Fruit fly (Drosophila melanogaster): ENCODE data around the gene CG5245.
A peak's percentile ranks its signal among the peaks of the same experiment; 100 is the strongest.

The CG5245 gene

DNA sequence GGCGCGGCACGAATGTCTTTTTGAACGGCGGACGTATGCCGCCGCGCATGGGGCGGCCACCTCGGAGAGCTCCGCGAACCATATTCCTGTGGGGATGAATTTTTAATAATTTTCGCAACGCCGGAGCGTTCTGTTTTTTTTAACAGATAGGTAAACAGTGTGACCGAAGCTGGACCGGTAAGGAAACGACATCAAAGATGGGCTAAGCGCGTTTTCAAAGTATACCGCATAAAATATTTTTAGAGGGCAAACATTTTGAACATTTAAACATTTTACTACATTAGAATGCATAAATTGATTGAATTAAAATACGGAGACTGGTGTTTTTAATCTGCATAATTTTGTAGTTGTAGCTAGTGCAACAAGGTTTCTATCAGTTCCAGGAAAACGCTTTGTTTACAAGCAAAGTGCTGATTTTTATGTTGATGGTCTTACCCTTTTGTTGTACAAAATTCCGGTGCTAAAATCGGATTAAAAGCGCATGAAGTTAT lies at the start of gene CG5245, which contains the start of gene CG5641:
CG5245 (plus strand) TSS at position 441 of the 491 bp plus-strand sequence.
CG5641 (minus strand) TSS at position 163 of the 491 bp plus-strand sequence.
- TF ChIP-seq CTCF (optimal IDR thresholded peaks at IDR 0.05) (no peak), CG8478 (optimal IDR thresholded peaks at IDR 0.05) (no peak)

DNA sequence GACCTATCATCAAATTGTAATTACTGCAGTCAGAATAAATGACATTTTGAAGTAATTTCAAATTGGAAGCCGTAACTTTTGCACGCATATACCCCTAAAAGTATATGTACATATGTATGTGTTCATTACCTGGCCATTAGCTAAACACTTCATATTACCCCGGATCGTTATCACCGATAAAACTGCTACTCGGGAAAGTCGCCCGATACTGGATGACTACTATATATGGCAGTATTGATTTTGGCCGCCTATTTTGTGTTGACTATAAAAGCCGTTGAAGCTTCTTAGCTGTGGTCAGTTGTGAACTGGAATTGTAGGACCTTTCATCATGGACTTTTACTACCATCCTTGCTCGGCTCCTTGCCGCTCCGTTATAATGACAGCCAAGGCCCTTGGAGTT lies 49.7 kb upstream of the CG5245 start, which contains the start of gene GstD8:
GstD8 (plus strand) TSS at position 301 of the 400 bp plus-strand sequence.
- no peak for TF ChIP-seq CTCF (optimal IDR thresholded peaks at IDR 0.05)
- no peak for TF ChIP-seq CG8478 (optimal IDR thresholded peaks at IDR 0.05)

DNA sequence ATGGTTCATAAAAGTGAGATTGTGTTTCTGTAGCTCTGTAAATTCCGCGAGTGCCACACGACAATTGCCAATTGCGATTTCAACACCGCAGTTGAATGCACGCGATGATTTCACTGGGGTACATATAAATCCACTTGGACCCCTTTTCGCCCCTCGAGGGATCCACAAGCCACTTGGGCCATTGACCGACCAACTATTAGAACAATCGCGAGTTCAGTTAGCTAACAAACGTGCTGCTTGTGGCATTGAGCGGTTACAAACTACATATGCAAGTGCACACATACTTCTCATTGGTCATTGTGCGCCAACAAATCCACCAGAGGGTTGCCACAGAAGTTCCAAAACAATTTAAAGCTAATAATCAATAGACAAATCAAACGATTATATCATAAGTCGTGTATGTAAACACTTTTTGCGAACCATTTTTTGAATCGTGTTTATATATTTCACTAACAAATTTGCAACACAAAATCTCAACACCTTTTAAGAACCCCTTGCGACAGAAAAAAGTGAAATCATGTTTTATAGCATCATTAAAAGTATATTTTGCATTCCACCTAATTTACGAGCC lies 48.1 kb upstream of the CG5245 start:
- TF ChIP-seq CTCF (optimal IDR thresholded peaks at IDR 0.05), result no peak
- TF ChIP-seq CG8478 (optimal IDR thresholded peaks at IDR 0.05), result no peak

DNA sequence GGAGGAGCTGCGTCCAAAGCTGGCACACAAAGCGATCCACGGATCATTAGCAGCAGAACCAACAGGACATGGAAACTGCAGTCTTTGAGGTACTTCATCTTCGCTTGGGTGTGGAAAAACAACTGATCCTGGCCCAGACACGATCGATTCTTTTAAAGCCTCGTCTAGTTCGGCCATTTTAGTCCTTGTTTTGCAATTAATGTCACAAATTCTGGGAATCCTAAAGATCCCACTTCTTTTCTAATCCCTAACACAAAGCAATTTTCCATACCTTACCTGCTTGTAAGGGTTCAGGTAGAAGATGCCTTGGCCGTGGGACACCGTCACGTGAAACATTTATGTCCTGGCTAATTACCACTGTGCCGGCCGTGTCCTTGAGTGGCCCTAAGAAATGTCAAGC lies 46.8 kb upstream of the CG5245 start, which contains the start of gene CG10035:
CG10035 (minus strand) TSS at position 129 of the 400 bp plus-strand sequence.
- no peak for TF ChIP-seq CTCF (optimal IDR thresholded peaks at IDR 0.05)
- no peak for TF ChIP-seq CG8478 (optimal IDR thresholded peaks at IDR 0.05)

DNA sequence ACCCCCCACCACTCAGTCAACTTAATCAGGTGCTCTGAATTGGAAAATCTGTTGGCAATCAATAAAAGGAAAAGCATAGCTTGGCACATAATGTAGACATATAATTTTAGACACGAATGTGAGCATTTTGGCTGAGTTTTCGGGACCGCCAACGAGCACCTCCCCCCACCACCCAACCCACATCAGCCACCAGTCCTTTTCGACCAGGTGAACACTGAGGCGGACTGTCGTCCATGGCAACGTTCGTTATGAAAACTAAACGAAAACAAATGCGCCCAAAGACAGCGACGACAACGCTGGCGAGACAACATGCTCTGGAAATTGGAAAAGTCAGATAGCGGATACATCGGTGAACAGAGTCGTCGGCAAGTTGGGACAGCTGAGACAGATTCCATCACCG lies 46.3 kb upstream of the CG5245 start, which contains the start of gene GstD11:
GstD11 (plus strand) TSS at position 301 of the 400 bp plus-strand sequence.
- no peak for TF ChIP-seq CTCF (optimal IDR thresholded peaks at IDR 0.05)
- no peak for TF ChIP-seq CG8478 (optimal IDR thresholded peaks at IDR 0.05)

DNA sequence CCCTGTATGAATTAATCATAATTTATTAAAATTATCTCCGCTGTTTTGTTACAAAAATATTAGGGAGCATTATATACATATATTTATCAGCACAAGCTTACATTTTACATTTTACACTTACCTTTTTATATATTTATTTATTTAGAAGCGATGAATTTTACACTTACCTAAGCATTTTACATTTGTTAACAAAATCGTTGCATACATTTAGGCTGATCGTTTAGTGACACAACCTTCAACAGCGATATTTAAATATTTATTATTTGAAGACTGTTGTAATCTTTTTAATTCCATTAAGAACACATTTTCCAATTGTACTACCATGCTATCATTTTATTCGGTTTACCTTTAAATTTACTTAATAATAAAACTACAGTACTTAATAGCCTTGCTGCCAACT lies 45.6 kb upstream of the CG5245 start:
- TF ChIP-seq CTCF (optimal IDR thresholded peaks at IDR 0.05) (peak in 1 of 2 experiments; percentile 29), CG8478 (optimal IDR thresholded peaks at IDR 0.05) (no peak)

DNA sequence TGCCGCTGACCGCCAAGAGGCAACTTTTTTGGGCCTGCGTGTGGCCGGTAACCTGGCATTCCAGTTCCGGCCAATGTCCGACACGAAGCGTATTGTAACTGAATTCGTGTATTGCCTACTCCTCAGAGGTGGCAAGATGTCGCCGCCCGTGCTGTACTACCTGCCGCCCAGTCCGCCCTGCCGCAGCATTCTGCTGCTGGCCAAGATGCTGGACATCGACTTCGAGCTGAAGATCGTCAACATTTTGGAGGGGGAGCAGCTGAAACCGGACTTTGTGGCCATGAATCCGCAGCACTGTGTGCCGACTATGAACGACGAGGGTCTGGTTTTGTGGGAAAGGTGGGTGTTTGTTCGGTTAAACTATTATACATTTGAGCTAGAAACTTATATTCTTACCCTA lies 45.1 kb upstream of the CG5245 start:
- TF ChIP-seq CTCF (optimal IDR thresholded peaks at IDR 0.05) (no peak), CG8478 (optimal IDR thresholded peaks at IDR 0.05) (no peak)

DNA sequence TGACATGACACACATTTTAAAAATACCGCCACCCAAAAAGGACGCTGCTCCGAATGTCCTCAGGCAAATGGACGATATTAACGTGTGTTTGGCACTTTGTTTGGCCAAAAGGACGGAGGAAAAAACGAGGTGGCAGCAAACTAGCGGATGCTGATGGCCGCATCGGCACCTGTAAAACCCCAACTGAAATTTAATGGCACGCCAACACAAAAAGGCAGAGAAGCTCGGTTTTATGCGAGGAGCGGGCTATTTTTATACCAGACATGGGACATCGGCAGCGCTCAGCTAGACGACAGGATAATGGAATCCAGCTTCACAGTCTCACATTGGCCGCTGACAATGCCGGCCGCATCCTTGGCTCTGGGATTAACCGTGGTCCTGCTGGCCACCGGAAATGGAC lies 43.4 kb upstream of the CG5245 start, which contains the start of gene Sol1:
Sol1 (plus strand) TSS at position 301 of the 400 bp plus-strand sequence.
- TF ChIP-seq CTCF (optimal IDR thresholded peaks at IDR 0.05) (no peak), CG8478 (optimal IDR thresholded peaks at IDR 0.05) (no peak)

DNA sequence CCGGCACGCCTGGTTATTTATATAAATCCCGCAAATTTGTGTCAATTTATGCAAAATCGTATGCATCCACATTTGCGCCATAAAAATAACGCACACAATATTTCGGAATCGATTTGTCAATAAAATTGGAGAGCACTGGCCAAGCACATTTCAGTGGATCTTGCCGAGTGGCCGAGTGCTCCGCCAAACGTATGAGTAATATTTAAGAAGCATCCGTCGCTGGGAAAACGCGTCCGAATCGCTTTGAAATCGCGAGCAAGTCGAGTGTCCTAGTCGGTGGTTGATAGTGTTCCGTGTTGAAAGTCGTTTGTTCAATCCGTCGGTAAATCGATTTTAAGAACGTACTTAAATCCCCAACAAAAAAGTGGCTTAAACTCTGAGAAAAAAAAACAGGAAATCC lies 42.4 kb upstream of the CG5245 start, which contains the start of gene CG33098:
CG33098 (plus strand) TSS at position 224 of the 400 bp plus-strand sequence.
- TF ChIP-seq CTCF (optimal IDR thresholded peaks at IDR 0.05) (no peak), CG8478 (optimal IDR thresholded peaks at IDR 0.05) (no peak)

DNA sequence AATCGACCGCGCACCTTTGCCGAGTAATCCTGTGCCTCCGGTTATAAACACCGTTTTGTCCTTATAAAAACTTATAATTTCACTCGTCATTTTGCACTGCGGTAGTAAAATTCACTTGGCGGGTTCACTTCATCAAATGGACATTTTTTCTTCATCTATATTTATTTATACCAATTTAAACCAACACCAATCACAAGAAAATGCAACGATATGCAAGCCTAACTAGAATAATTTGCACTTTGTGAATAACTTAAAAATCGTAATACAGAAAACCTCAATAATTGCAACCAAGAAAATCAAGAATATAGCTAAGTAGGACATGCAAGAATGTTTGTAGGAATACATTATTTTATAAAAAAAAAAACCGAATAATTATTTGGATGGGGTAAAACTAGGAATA lies 33.5 kb upstream of the CG5245 start, which contains the start of the genes CG10096 and CG10097:
CG10096 (minus strand) TSS at position 101 of the 400 bp plus-strand sequence.
CG10097 (minus strand) TSS at position 101 of the 400 bp plus-strand sequence.
- TF ChIP-seq CTCF (optimal IDR thresholded peaks at IDR 0.05), result no peak
- TF ChIP-seq CG8478 (optimal IDR thresholded peaks at IDR 0.05), result no peak

DNA sequence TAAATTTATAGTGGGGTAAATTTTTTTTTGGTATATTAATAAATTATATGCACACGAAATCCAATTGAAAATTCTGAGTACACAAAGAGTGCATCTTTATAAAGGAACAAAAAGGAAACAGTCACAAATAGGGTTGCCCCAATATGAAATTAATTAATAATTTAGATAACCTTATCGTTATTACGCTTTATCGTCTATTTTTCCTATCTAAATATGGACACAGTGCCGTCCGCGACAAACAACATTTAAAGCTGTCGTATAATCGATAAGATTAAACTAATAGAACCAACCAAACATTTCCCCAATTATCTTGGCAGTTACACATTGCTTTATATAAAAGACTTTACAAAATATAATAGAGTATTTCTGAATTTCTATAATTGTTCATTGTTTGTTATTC lies 31.3 kb upstream of the CG5245 start:
- TF ChIP-seq CG8478 (optimal IDR thresholded peaks at IDR 0.05), result no peak
- no peak for TF ChIP-seq CTCF (optimal IDR thresholded peaks at IDR 0.05)

DNA sequence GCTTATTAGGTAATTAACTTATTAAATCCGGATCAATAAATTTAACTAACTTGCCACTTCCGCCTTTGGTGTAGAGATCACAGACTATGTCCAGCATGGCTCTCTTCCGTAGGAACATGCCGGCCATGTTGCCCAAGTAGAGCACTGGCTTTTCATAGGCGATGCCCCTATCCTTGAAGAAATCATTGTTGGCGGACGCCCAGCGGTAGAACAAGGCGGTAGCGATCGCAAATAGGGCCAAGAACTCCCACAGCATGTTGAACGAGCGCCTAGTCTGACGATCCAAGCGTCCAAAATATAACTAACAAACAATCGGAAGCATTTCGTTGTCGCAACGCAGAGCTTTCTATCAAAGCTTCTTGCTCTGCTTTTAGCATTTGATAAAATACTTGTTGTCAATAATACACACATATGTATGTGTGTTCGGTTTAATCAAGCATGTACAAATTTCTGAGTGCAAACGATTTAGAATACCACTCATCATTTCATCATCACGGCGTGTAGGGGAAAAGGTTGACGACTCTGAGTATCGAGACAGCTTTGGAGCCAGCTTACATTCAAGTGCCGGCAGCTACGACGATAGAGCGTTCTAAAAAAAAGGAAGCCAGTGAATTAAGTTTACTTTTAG lies 30.6 kb upstream of the CG5245 start, which contains the start of gene Cyp9f3:
Cyp9f3 (minus strand) TSS at position 310 of the 628 bp plus-strand sequence.
- TF ChIP-seq CG8478 (optimal IDR thresholded peaks at IDR 0.05), result no peak
- no peak for TF ChIP-seq CTCF (optimal IDR thresholded peaks at IDR 0.05)

DNA sequence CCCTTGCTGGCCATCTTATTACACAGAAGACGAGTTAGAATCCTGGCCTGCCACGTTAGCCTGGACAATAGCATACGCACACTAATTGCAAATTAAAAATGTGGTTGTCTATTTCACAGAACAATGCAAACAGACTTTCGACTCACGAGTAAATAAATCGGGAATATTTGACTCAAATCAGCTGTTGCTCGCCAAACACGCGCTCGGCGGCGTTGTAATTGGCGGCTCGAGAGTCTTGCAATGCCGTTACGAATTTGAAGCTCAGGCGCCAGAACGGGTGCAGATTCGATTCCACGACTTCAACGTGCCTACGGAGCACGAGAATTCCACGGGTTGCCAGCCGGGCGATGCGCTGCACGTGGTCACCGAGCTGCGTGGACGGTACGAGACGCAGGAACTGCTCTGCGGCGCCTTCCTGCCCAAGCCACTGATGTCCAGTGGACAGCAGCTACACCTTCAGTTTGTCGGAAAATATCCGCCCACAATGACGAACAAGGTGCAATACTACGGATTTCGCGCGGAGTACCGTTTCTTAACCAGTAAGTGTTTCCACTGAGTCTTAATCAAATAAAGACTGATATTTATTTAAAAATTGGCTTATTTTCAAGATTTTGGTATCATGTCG lies 27.6 kb upstream of the CG5245 start, which contains the start of gene DNAlig3:
DNAlig3 (minus strand) TSS at position 168 of the 625 bp plus-strand sequence.
- TF ChIP-seq CG8478 (optimal IDR thresholded peaks at IDR 0.05) (no peak), CTCF (optimal IDR thresholded peaks at IDR 0.05) (peak; percentile 6 to 13)

DNA sequence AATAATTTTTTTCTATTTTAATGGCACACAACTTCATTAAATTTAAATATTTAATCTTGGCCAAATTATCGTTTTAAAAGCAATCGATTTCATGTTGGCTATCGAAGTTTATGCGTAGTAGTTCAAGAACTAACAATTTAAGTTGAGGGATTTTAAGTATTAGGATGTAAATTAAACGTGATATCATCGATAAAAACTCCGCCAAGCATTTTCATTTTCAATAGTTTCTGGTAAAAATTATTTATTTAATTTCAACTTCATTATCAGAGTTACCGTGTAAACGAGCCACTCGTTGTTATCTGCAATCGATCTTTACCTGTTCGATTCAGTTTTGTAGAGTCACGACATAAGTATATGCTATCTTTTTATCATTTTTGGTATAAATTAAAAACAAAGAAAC lies 26.4 kb upstream of the CG5245 start:
- TF ChIP-seq CTCF (optimal IDR thresholded peaks at IDR 0.05) (no peak), CG8478 (optimal IDR thresholded peaks at IDR 0.05) (no peak)

DNA sequence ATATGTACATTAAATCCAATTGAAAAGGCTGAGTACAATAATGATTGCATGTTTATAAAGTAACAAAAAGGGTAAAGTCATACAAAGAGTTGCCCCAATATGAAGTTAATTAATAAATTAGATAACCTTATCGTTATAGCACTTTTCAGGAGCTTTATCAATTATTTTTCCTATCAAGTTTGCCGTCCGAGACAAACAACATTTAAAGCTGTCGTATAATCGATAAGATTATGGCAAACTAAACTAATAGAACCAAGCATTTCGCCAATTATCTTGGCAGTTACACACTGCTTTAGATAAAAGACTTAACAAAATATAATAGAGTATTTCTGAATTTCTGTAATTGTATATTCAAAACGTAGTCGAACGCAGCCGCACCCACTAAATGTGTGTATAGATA lies 24.2 kb upstream of the CG5245 start:
- TF ChIP-seq CG8478 (optimal IDR thresholded peaks at IDR 0.05) (no peak), CTCF (optimal IDR thresholded peaks at IDR 0.05) (no peak)
